Fruit fly (Drosophila melanogaster) whole organism, embryonic: ENCODE measurements around the gene CG32720.

Experiments used
- Awh ChIP-seq: fragments of 200-800 bp; sonication (Bioruptor generic); IDR thresholded peaks from 2 replicates; pipeline ENCODE4, ENCODE4 v1.3.6; 2022; ENCODE audit warnings: missing biosample characterization, missing genetic modification characterization
- Meics ChIP-seq: fragments of 200-800 bp; sonication (Bioruptor generic); optimal IDR thresholded peaks from 2 replicates; lab custom pipeline; 2017; ENCODE audit warnings: missing biosample characterization, mild to moderate bottlenecking, missing genetic modification characterization

DNA sequence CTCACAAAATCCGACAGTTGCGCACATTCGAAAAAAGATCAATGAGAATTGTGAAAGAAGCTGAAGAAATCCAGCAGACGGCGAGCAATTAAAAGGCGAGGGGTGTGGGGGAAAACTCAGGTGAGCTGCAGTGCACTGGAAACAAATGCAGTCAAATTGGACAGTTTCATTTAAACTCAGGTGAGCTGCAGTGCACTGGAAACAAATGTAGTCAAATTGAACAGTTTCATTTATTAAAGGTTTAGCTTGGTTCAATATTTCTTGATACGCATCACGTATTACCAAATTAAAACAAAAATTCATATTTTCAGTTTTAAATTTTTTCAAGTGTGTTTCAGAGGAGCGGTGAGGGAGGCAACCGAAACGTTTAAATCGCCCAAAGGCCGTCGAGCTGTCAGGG lies 12.9 kb downstream of the CG32720 start:
- TF ChIP-seq Meics (GFP tag; lab: Kevin White, UChicago) (no peak), Awh (GFP tag; lab: Robert Waterston, UW) (no peak)
